Fruit fly (Drosophila melanogaster) whole organism, adult: ENCODE measurements around the gene CG2211.
A peak's percentile ranks its signal among the peaks of the same experiment; 100 is the strongest.

Experiments
- CG12768 ChIP-seq: fragments of 200-800 bp; sonication (Bioruptor generic); optimal IDR thresholded peaks from 2 replicates; lab custom pipeline; 2017; ENCODE audit warnings: missing biosample characterization, missing genetic modification characterization, mild to moderate bottlenecking, moderate library complexity, missing genetic modification reagents
- CG1620 ChIP-seq: fragments of 200-800 bp; sonication (Bioruptor generic); optimal IDR thresholded peaks from 2 replicates; lab custom pipeline; 2016; ENCODE audit warnings: missing biosample characterization, missing genetic modification characterization
- CG33017 ChIP-seq: fragments of 200-800 bp; sonication (Bioruptor generic); optimal IDR thresholded peaks from 2 replicates; lab custom pipeline; 2018; ENCODE audit warnings: missing biosample characterization, mild to moderate bottlenecking, missing genetic modification characterization, moderate library complexity
- CG5204 ChIP-seq: fragments of 200-800 bp; sonication (Bioruptor generic); optimal IDR thresholded peaks from 2 replicates; lab custom pipeline; 2016; ENCODE audit warnings: missing biosample characterization, missing genetic modification characterization
- CG7045 ChIP-seq: fragments of 200-800 bp; sonication (Bioruptor generic); optimal IDR thresholded peaks from 2 replicates; lab custom pipeline; 2017; ENCODE audit warnings: missing biosample characterization, mild to moderate bottlenecking, missing genetic modification characterization
- Clk ChIP-seq: fragments of 200-800 bp; sonication (Bioruptor generic); optimal IDR thresholded peaks from 2 replicates; lab custom pipeline; 2017; ENCODE audit warnings: missing biosample characterization, missing genetic modification characterization
- Crg-1 ChIP-seq: fragments of 200-800 bp; sonication (Bioruptor generic); optimal IDR thresholded peaks from 2 replicates; lab custom pipeline; 2016; ENCODE audit warnings: missing biosample characterization, missing genetic modification characterization
- bab1 ChIP-seq: fragments of 200-800 bp; sonication (Bioruptor generic); optimal IDR thresholded peaks from 3 replicates; lab custom pipeline; 2019; ENCODE audit warnings: missing biosample characterization, mild to moderate bottlenecking, missing genetic modification characterization, moderate library complexity
- cic ChIP-seq: fragments of 200-800 bp; sonication (Bioruptor generic); optimal IDR thresholded peaks from 2 replicates; lab custom pipeline; 2017; ENCODE audit warnings: missing biosample characterization, mild to moderate bottlenecking, missing genetic modification characterization, moderate library complexity
- kay ChIP-seq: fragments of 200-800 bp; sonication (Bioruptor generic); peaks from one replicate; lab custom pipeline; 2016; ENCODE audit warnings: missing biosample characterization, missing genetic modification characterization, borderline replicate concordance
- tj ChIP-seq: fragments of 200-800 bp; sonication (Bioruptor generic); optimal IDR thresholded peaks from 3 replicates; lab custom pipeline; 2017; ENCODE audit warnings: missing biosample characterization, mild to moderate bottlenecking, missing genetic modification characterization, moderate library complexity

DNA sequence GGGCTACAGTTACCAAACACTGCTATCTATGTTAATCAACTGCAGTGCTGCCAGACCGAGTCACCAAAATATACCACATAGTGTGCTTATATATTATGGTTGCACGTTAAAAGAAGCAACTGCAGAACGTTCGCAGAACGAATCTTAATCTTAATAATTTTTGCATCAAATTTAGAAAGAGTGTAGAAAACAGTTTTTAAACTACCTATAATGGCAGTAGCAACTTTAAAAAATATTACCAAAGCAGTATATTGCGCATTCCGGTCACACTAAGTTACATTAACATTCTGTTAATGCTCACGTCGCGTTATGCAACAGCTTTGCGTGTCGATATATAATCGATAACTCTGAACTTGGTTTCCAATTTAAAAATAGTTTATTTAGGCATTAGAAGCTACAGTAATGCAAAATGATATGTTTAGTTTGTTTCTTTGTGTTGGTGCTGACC lies 7.0 kb upstream of the CG2211 start, which contains the start of gene indra:
- TF ChIP-seq CG7045 (GFP tag; lab: Kevin White, UChicago) (peak; percentile 59), cic (GFP tag; lab: Kevin White, UChicago) (no peak), Crg-1 (GFP tag; lab: Kevin White, UChicago) (peak; percentile 64), CG33017 (peak; percentile 28), CG5204 (GFP tag; lab: Kevin White, UChicago) (no peak), bab1 (GFP tag; lab: Kevin White, UChicago) (peak; percentile 12), CG1620 (GFP tag; lab: Kevin White, UChicago) (peak; percentile 26), Clk (peak; percentile 31), CG12768 (peak; percentile 60), tj (peak; percentile 26), kay (GFP tag; lab: Kevin White, UChicago) (no peak)
